Fruit fly (Drosophila melanogaster) whole organism, adult: Measurements from ENCODE around the gene cysu.

Experiments used
- CG12768 ChIP-seq: fragments of 200-800 bp; sonication (Bioruptor generic); optimal IDR thresholded peaks from 2 replicates; lab custom pipeline; 2017; ENCODE audit warnings: missing biosample characterization, missing genetic modification characterization, mild to moderate bottlenecking, moderate library complexity, missing genetic modification reagents
- CG14711 ChIP-seq: fragments of 200-800 bp; sonication (Bioruptor generic); optimal IDR thresholded peaks from 2 replicates; lab custom pipeline; 2018; ENCODE audit warnings: missing biosample characterization, mild to moderate bottlenecking, missing genetic modification characterization, moderate library complexity
- CG1620 ChIP-seq: fragments of 200-800 bp; sonication (Bioruptor generic); optimal IDR thresholded peaks from 2 replicates; lab custom pipeline; 2016; ENCODE audit warnings: missing biosample characterization, missing genetic modification characterization
- CG33017 ChIP-seq: fragments of 200-800 bp; sonication (Bioruptor generic); optimal IDR thresholded peaks from 2 replicates; lab custom pipeline; 2018; ENCODE audit warnings: missing biosample characterization, mild to moderate bottlenecking, missing genetic modification characterization, moderate library complexity
- CG7101 ChIP-seq: fragments of 200-800 bp; sonication (Bioruptor generic); optimal IDR thresholded peaks from 2 replicates; lab custom pipeline; 2018; ENCODE audit warnings: missing biosample characterization, mild to moderate bottlenecking, missing genetic modification characterization, moderate library complexity
- Crg-1 ChIP-seq: fragments of 200-800 bp; sonication (Bioruptor generic); optimal IDR thresholded peaks from 2 replicates; lab custom pipeline; 2016; ENCODE audit warnings: missing biosample characterization, missing genetic modification characterization
- Hr96 ChIP-seq: fragments of 200-800 bp; sonication (Bioruptor generic); optimal IDR thresholded peaks from 2 replicates; lab custom pipeline; 2016; ENCODE audit warnings: missing biosample characterization, missing genetic modification characterization
- Mnt ChIP-seq: fragments of 200-800 bp; sonication (Bioruptor generic); optimal IDR thresholded peaks from 2 replicates; lab custom pipeline; 2016; ENCODE audit warnings: missing biosample characterization, mild to moderate bottlenecking, missing genetic modification characterization
- bab1 ChIP-seq: fragments of 200-800 bp; sonication (Bioruptor generic); optimal IDR thresholded peaks from 3 replicates; lab custom pipeline; 2019; ENCODE audit warnings: missing biosample characterization, mild to moderate bottlenecking, missing genetic modification characterization, moderate library complexity
- kay ChIP-seq: fragments of 200-800 bp; sonication (Bioruptor generic); peaks from one replicate; lab custom pipeline; 2016; ENCODE audit warnings: missing biosample characterization, missing genetic modification characterization, borderline replicate concordance
- pad ChIP-seq: fragments of 200-800 bp; sonication (Bioruptor generic); optimal IDR thresholded peaks from 3 replicates; lab custom pipeline; 2017; ENCODE audit warnings: missing biosample characterization, missing genetic modification characterization, mild to moderate bottlenecking, moderate library complexity, missing genetic modification reagents
- tj ChIP-seq: fragments of 200-800 bp; sonication (Bioruptor generic); optimal IDR thresholded peaks from 3 replicates; lab custom pipeline; 2017; ENCODE audit warnings: missing biosample characterization, mild to moderate bottlenecking, missing genetic modification characterization, moderate library complexity
- toe ChIP-seq: fragments of 200-800 bp; sonication (Bioruptor generic); optimal IDR thresholded peaks from 2 replicates; lab custom pipeline; 2016; ENCODE audit warnings: missing biosample characterization, missing genetic modification characterization

DNA sequence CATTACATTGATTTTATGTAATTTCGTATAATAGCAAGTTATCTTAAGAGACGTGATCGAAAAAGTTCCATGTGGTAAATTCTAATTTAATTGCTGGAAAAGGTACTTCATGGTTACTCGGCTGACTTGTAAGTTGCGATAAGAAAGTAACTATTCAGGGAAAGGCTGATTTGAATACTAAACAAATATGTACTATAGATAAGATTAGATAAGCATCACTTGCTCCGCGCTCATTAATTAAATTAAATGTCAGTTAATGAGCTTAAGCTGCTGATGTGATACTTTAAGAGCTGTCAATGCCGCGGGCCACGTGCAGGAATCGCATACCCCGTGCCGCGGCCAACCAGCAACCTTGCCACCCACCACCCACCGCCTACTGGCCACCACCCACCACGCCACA, 25.5 kb upstream of the cysu start:
- TF ChIP-seq pad (GFP tag; lab: Kevin White, UChicago) (no peak), CG12768 (GFP tag; lab: Kevin White, UChicago) (no peak), CG14711 (no peak), tj (GFP tag; lab: Kevin White, UChicago) (no peak), CG33017 (tag; lab: Kevin White, UChicago) (peak; percentile 44), Crg-1 (GFP tag; lab: Kevin White, UChicago) (no peak), toe (GFP tag; lab: Kevin White, UChicago) (no peak), bab1 (no peak), Mnt (GFP tag; lab: Kevin White, UChicago) (no peak), CG7101 (tag; lab: Kevin White, UChicago) (peak; percentile 16), Hr96 (GFP tag; lab: Kevin White, UChicago) (no peak), kay (peak; percentile 25), CG1620 (GFP tag; lab: Kevin White, UChicago) (no peak)
